Worm (Caenorhabditis elegans) whole organism, early embryonic: ENCODE results near the gene Y49G5B.1.

Source experiments
- B0310.2 ChIP-seq: sonication (generic microtip); optimal IDR thresholded peaks from 2 replicates; lab custom pipeline; 2016; ENCODE audit warnings: mild to moderate bottlenecking, missing genetic modification characterization, missing compliant biosample characterization
- F13C5.2 ChIP-seq: sonication (generic microtip); optimal IDR thresholded peaks from 2 replicates; lab custom pipeline; 2017; ENCODE audit warnings: mild to moderate bottlenecking, missing genetic modification characterization, inconsistent platforms, missing compliant biosample characterization
- aly-1 ChIP-seq: sonication (generic microtip); optimal IDR thresholded peaks from 2 replicates; lab custom pipeline; 2016; ENCODE audit warnings: missing genetic modification characterization, missing compliant biosample characterization
- ama-1 ChIP-seq: fragments of 150-350 bp; optimal IDR thresholded peaks from 2 replicates; lab custom pipeline; 2014
- ceh-13 ChIP-seq: fragments of 200-800 bp; sonication (Bioruptor generic); optimal IDR thresholded peaks from 2 replicates; lab custom pipeline; 2018; ENCODE audit warnings: mild to moderate bottlenecking, missing genetic modification characterization, missing compliant biosample characterization
- ceh-36 ChIP-seq: sonication (generic microtip); optimal IDR thresholded peaks from 2 replicates; lab custom pipeline; 2016; ENCODE audit warnings: missing genetic modification characterization, inconsistent platforms, missing compliant biosample characterization
- ets-7 ChIP-seq: sonication (generic microtip); optimal IDR thresholded peaks from 2 replicates; lab custom pipeline; 2016; ENCODE audit warnings: missing genotype, missing genetic modification characterization, missing compliant biosample characterization
- flt-1 ChIP-seq: fragments of 200-800 bp; sonication (Bioruptor generic); IDR thresholded peaks from 2 replicates; pipeline ENCODE4 v1.3.6; 2022; ENCODE audit warnings: missing genetic modification characterization, missing compliant biosample characterization
- hmbx-1 ChIP-seq: sonication (generic microtip); optimal IDR thresholded peaks from 2 replicates; lab custom pipeline; 2016; ENCODE audit warnings: mild to moderate bottlenecking, missing genetic modification characterization, missing compliant biosample characterization
- hmg-4 ChIP-seq: fragments of 200-800 bp; sonication (Bioruptor generic); optimal IDR thresholded peaks from 2 replicates; lab custom pipeline; 2018; ENCODE audit warnings: mild to moderate bottlenecking, missing genetic modification characterization, missing compliant biosample characterization
- hnd-1 ChIP-seq: sonication (generic microtip); optimal IDR thresholded peaks from 2 replicates; lab custom pipeline; 2016; ENCODE audit warnings: missing genetic modification characterization, missing compliant biosample characterization
- pes-1 ChIP-seq: fragments of 200-800 bp; sonication (Bioruptor generic); IDR thresholded peaks from 2 replicates; pipeline ENCODE4 v1.3.6; 2022; ENCODE audit warnings: missing genetic modification reagents, missing genetic modification characterization, missing compliant biosample characterization
- scrt-1 ChIP-seq: fragments of 200-800 bp; sonication (Bioruptor generic); IDR thresholded peaks from 2 replicates; pipeline ENCODE4 v1.3.6; 2022; ENCODE audit warnings: missing genetic modification characterization, missing compliant biosample characterization
- sea-1 ChIP-seq: fragments of 200-800 bp; sonication (Bioruptor generic); conservative IDR thresholded peaks from 2 replicates; pipeline ENCODE4 v1.3.6; 2022; ENCODE audit warnings: missing genetic modification characterization, missing compliant biosample characterization
- tbx-11 ChIP-seq: fragments of 200-800 bp; sonication (Bioruptor generic); IDR thresholded peaks from 2 replicates; pipeline ENCODE4 v1.3.6; 2022; ENCODE audit warnings: missing genetic modification characterization, missing compliant biosample characterization
- tbx-37 ChIP-seq: fragments of 200-800 bp; sonication (Bioruptor generic); conservative IDR thresholded peaks from 2 replicates; pipeline ENCODE4 v1.3.6; 2022; ENCODE audit warnings: missing genetic modification reagents, missing genetic modification characterization, missing compliant biosample characterization
- tra-4 ChIP-seq: sonication (generic microtip); optimal IDR thresholded peaks from 2 replicates; lab custom pipeline; 2017; ENCODE audit warnings: missing genetic modification characterization, missing compliant biosample characterization

Y49G5B.1 gene

DNA sequence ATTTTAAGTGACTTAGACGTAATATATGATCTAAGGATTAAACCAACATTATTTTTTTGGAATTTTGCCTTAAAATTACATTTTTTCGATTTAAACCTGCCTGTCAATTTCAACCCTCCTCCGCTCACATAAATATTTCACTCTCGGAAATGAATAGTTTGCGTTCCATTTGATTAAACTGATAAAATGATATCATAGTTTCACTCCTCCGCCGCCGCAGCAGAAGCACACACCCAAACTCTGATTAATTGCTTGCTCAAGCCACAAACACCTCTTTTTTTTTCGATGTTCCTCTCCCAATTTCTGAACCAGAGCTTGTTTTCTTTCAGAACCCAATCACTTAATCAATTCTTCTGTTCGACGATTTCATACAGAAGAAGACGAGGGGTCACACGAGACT is at the start of gene Y49G5B.1:
Gene Y49G5B.1, plus strand, starts transcription at position 324 of the 400 bp plus-strand sequence.
- TF ChIP-seq ets-7 (tag; lab: Kevin White, UChicago): no peak
- TF ChIP-seq F13C5.2 (tag; lab: Kevin White, UChicago): no peak

DNA sequence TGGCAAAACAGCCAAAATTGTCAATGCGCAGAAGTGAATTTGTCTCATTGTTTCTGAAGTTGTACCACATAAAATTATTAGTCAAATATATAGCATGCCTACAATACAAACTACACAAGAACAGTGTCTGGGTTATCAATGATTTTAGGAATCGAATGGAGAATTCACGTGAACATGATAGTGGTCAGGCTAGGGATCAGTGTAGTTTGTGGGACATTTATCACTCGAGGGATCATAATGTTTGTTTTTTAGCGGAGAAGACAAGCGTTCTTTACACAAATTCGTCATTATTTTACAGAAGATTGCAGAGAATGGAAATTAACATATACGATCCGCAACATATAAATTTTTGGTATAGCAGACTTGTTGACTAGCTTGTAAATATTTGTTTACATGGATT is 46.0 kb upstream of the Y49G5B.1 start, which contains the start of gene ugt-51:
Gene ugt-51, minus strand, starts transcription at position 101 of the 400 bp plus-strand sequence.
- TF ChIP-seq flt-1: no peak
- TF ChIP-seq tra-4 (tag; lab: Kevin White, UChicago): no peak
- no peak for TF ChIP-seq tbx-37 (GFP tag; lab: Robert Waterston, UW)
- no peak for TF ChIP-seq tbx-11 (GFP tag; lab: Robert Waterston, UW)
- TF ChIP-seq hmg-4 (GFP tag; lab: Kevin White, UChicago): no peak
- no peak for TF ChIP-seq scrt-1 (GFP tag; lab: Robert Waterston, UW)
- TF ChIP-seq sea-1 (GFP tag; lab: Robert Waterston, UW): no peak
- TF ChIP-seq ets-7 (tag; lab: Kevin White, UChicago): no peak
- no peak for TF ChIP-seq F13C5.2 (tag; lab: Kevin White, UChicago)

DNA sequence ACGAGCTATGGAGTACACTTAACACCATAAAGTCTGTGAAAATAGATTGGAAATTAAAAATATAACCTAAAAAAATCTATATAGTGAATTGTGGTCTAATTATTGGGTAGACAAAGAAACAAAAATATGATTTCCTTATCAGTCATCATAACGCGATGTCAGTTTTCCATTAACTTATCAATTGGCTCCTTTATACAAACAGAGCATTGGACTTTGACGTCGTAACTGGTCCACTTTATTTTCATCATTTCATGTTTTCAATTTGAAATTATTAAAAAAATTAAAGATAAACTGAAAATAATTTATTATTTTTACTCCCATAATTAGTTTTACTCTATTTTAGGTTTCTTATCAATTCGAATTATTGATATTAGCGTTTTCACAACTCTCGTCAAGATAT is 45.1 kb upstream of the Y49G5B.1 start:
- TF ChIP-seq F13C5.2 (tag; lab: Kevin White, UChicago) (no peak), B0310.2 (tag; lab: Kevin White, UChicago) (no peak), scrt-1 (GFP tag; lab: Robert Waterston, UW) (no peak), tbx-11 (GFP tag; lab: Robert Waterston, UW) (no peak), ama-1 (lab: Kevin White, UChicago) (no peak), aly-1 (no peak), tra-4 (tag; lab: Kevin White, UChicago) (no peak), ceh-36 (tag; lab: Kevin White, UChicago) (no peak), hnd-1 (tag; lab: Kevin White, UChicago) (no peak), hmg-4 (GFP tag; lab: Kevin White, UChicago) (no peak), sea-1 (GFP tag; lab: Robert Waterston, UW) (no peak), tbx-37 (GFP tag; lab: Robert Waterston, UW) (no peak), ets-7 (tag; lab: Kevin White, UChicago) (no peak), hmbx-1 (no peak), flt-1 (no peak)

- no peak for TF ChIP-seq aly-1
- TF ChIP-seq ama-1 (lab: Kevin White, UChicago): no peak
- TF ChIP-seq sea-1 (GFP tag; lab: Robert Waterston, UW): no peak
- no peak for TF ChIP-seq pes-1 (GFP tag; lab: Robert Waterston, UW)
- no peak for TF ChIP-seq tra-4 (tag; lab: Kevin White, UChicago)
- TF ChIP-seq B0310.2 (tag; lab: Kevin White, UChicago): no peak
- TF ChIP-seq tbx-11 (GFP tag; lab: Robert Waterston, UW): no peak
- no peak for TF ChIP-seq ceh-13
- TF ChIP-seq hmbx-1: no peak
- no peak for TF ChIP-seq scrt-1 (GFP tag; lab: Robert Waterston, UW)
- no peak for TF ChIP-seq F13C5.2 (tag; lab: Kevin White, UChicago)
- TF ChIP-seq ets-7 (tag; lab: Kevin White, UChicago): no peak
- TF ChIP-seq flt-1: no peak
- no peak for TF ChIP-seq hnd-1 (tag; lab: Kevin White, UChicago)
- no peak for TF ChIP-seq ceh-36 (tag; lab: Kevin White, UChicago)
Observed at ce11 chrV:5181612-5182011, 41.6 kb upstream of the Y49G5B.1 start, which contains the start of gene C03A7.2. C03A7.2 (plus strand) TSS chrV:5181912.

DNA sequence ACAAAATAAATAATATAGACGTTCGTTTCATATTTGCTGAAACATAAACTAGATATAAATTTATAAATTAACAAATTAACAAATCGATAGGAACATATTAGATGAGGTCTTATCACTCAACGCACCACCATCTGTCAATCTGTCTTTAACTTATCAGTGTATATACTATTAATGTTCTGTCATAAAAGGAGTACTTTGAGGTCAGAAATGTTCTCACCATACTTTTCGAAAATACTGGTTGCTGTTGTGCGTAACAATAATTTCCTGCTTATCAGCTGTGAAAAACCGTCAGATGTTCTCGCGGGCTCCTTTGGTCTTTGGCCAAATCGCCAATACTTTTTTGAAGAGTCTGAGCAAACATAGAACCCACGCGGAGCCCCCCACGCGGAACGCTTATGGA is 30.7 kb upstream of the Y49G5B.1 start, which contains the start of gene C03A7.13:
Gene C03A7.13, minus strand, starts transcription at position 43 of the 400 bp plus-strand sequence.
- TF ChIP-seq sea-1 (GFP tag; lab: Robert Waterston, UW) (no peak), flt-1 (no peak), F13C5.2 (tag; lab: Kevin White, UChicago) (no peak), ama-1 (lab: Kevin White, UChicago) (no peak), hmbx-1 (no peak), scrt-1 (GFP tag; lab: Robert Waterston, UW) (no peak), B0310.2 (tag; lab: Kevin White, UChicago) (no peak), ceh-36 (tag; lab: Kevin White, UChicago) (no peak), tra-4 (tag; lab: Kevin White, UChicago) (no peak), aly-1 (no peak), ceh-13 (no peak), ets-7 (tag; lab: Kevin White, UChicago) (no peak)

ce11 chrV:5194508-5194907 is 28.7 kb upstream of the Y49G5B.1 start, which contains the start of gene abu-8:
abu-8 (minus strand) TSS chrV:5194608.
- TF ChIP-seq ets-7 (tag; lab: Kevin White, UChicago) (no peak), scrt-1 (GFP tag; lab: Robert Waterston, UW) (no peak), aly-1 (no peak), F13C5.2 (tag; lab: Kevin White, UChicago) (no peak), tbx-37 (GFP tag; lab: Robert Waterston, UW) (no peak), ceh-36 (tag; lab: Kevin White, UChicago) (no peak), B0310.2 (tag; lab: Kevin White, UChicago) (no peak), tbx-11 (GFP tag; lab: Robert Waterston, UW) (no peak), hmg-4 (GFP tag; lab: Kevin White, UChicago) (no peak), hnd-1 (tag; lab: Kevin White, UChicago) (no peak), flt-1 (no peak), tra-4 (tag; lab: Kevin White, UChicago) (no peak), hmbx-1 (no peak), pes-1 (GFP tag; lab: Robert Waterston, UW) (no peak), ama-1 (lab: Kevin White, UChicago) (no peak), sea-1 (GFP tag; lab: Robert Waterston, UW) (no peak), ceh-13 (no peak)

ce11 chrV:5198240-5198639 is 24.9 kb upstream of the Y49G5B.1 start, which contains the start of gene Y47A7.2:
Y47A7.2 (minus strand) TSS chrV:5198340.
- no peak for TF ChIP-seq pes-1 (GFP tag; lab: Robert Waterston, UW)
- no peak for TF ChIP-seq B0310.2 (tag; lab: Kevin White, UChicago)
- no peak for TF ChIP-seq tbx-37 (GFP tag; lab: Robert Waterston, UW)
- TF ChIP-seq hmbx-1: no peak
- TF ChIP-seq tbx-11 (GFP tag; lab: Robert Waterston, UW): no peak
- TF ChIP-seq tra-4 (tag; lab: Kevin White, UChicago): no peak
- no peak for TF ChIP-seq sea-1 (GFP tag; lab: Robert Waterston, UW)
- TF ChIP-seq aly-1: no peak
- TF ChIP-seq ceh-36 (tag; lab: Kevin White, UChicago): no peak
- no peak for TF ChIP-seq hnd-1 (tag; lab: Kevin White, UChicago)
- no peak for TF ChIP-seq ama-1 (lab: Kevin White, UChicago)
- TF ChIP-seq F13C5.2 (tag; lab: Kevin White, UChicago): no peak
- TF ChIP-seq scrt-1 (GFP tag; lab: Robert Waterston, UW): no peak
- no peak for TF ChIP-seq ceh-13
- TF ChIP-seq hmg-4 (GFP tag; lab: Kevin White, UChicago): no peak
- TF ChIP-seq flt-1: no peak
- TF ChIP-seq ets-7 (tag; lab: Kevin White, UChicago): no peak
